Fruit fly (Drosophila melanogaster): Measurements from ENCODE around the gene CG15544.

Gene CG15544

dm6 chr3R:30840741-30841140 lies 13.1 kb downstream of the CG15544 start:
- no peak for TF ChIP-seq CG17612 (GFP tag; IDR thresholded peaks at IDR 0.05)
- TF ChIP-seq aop (GFP tag; IDR thresholded peaks at IDR 0.05) = no peak
- TF ChIP-seq yki (optimal IDR thresholded peaks at IDR 0.05) = no peak
- TF ChIP-seq CG6175 (GFP tag; IDR thresholded peaks at IDR 0.05) = no peak
- no peak for TF ChIP-seq lmd (GFP tag; IDR thresholded peaks at IDR 0.05)
- TF ChIP-seq ac (GFP tag; optimal IDR thresholded peaks at IDR 0.05) = no peak
- TF ChIP-seq PHDP (tag; optimal IDR thresholded peaks at IDR 0.05) = no peak
- TF ChIP-seq CG30403 (GFP tag; optimal IDR thresholded peaks at IDR 0.05) = no peak
- TF ChIP-seq NC2β (GFP tag; optimal IDR thresholded peaks at IDR 0.05) = no peak
- TF ChIP-seq Neu2 (GFP tag; optimal IDR thresholded peaks at IDR 0.05; ENCODE audit: borderline replicate concordance) = no peak
- no peak for TF ChIP-seq Dip3 (GFP tag; optimal IDR thresholded peaks at IDR 0.05)

dm6 chr3R:30842199-30842598 lies 14.6 kb downstream of the CG15544 start:
- TF ChIP-seq bsh (GFP tag; optimal IDR thresholded peaks at IDR 0.05) (peak in 1 of 2 experiments; percentile 47), nom (GFP tag; optimal IDR thresholded peaks at IDR 0.05) (peak; percentile 57), D (optimal IDR thresholded peaks at IDR 0.05) (no peak), D (GFP tag; optimal IDR thresholded peaks at IDR 0.05) (no peak), dati (GFP tag; IDR thresholded peaks at IDR 0.05) (no peak), CHES-1-like (GFP tag; optimal IDR thresholded peaks at IDR 0.05) (no peak), CG13287 (GFP tag; IDR thresholded peaks at IDR 0.05; ENCODE audit: partially characterized antibody) (no peak), Sox100B (GFP tag; optimal IDR thresholded peaks at IDR 0.05) (no peak), CG12942 (GFP tag; optimal IDR thresholded peaks at IDR 0.05) (no peak), HLH4C (GFP tag; IDR thresholded peaks at IDR 0.05; ENCODE audit: partially characterized antibody) (no peak), CG11398 (GFP tag; optimal IDR thresholded peaks at IDR 0.05) (no peak)

- TF ChIP-seq nom (GFP tag; optimal IDR thresholded peaks at IDR 0.05) = peak; percentile 41
- TF ChIP-seq schlank (tag; optimal IDR thresholded peaks at IDR 0.05) = no peak
- peak; percentile 43 for TF ChIP-seq D19A (tag; optimal IDR thresholded peaks at IDR 0.05)
- peak; percentile 42 for TF ChIP-seq sens (GFP tag)
- TF ChIP-seq Ets65A (GFP tag) = peak; percentile 93
These were observed 15.2 kb downstream of the CG15544 start for dm6 chr3R:30842639-30843476.

dm6 chr3R:30843709-30844108 lies 16.1 kb downstream of the CG15544 start:
- no peak for TF ChIP-seq pzg (GFP tag; optimal IDR thresholded peaks at IDR 0.05)
- no peak for TF ChIP-seq vnd (GFP tag; IDR thresholded peaks at IDR 0.05; ENCODE audit: partially characterized antibody)
- TF ChIP-seq CG1529 (GFP tag; optimal IDR thresholded peaks at IDR 0.05) = no peak
- no peak for TF ChIP-seq CG10543 (GFP tag; optimal IDR thresholded peaks at IDR 0.05)
- TF ChIP-seq Bdp1 (GFP tag; optimal IDR thresholded peaks at IDR 0.05) = no peak
- TF ChIP-seq Ets65A (GFP tag) = peak; percentile 69

- TF ChIP-seq otp (GFP tag; IDR thresholded peaks at IDR 0.05) = no peak
- no peak for TF ChIP-seq tio (GFP tag; optimal IDR thresholded peaks at IDR 0.05)
- no peak for TF ChIP-seq CG10979 (tag; optimal IDR thresholded peaks at IDR 0.05)
- no peak for TF ChIP-seq Dip3 (GFP tag; optimal IDR thresholded peaks at IDR 0.05)
- no peak for TF ChIP-seq ase (GFP tag; IDR thresholded peaks at IDR 0.05)
- TF ChIP-seq cg (GFP tag; optimal IDR thresholded peaks at IDR 0.05) = no peak
- TF ChIP-seq CG17912 (GFP tag; optimal IDR thresholded peaks at IDR 0.05) = no peak
- no peak for TF ChIP-seq pb (GFP tag; optimal IDR thresholded peaks at IDR 0.05)
- TF ChIP-seq CG12236 (GFP tag; optimal IDR thresholded peaks at IDR 0.05) = no peak
- TF ChIP-seq Mes4 (GFP tag; optimal IDR thresholded peaks at IDR 0.05) = no peak
- TF ChIP-seq oc (tag; optimal IDR thresholded peaks at IDR 0.05) = no peak
- TF ChIP-seq gsb-n (tag; optimal IDR thresholded peaks at IDR 0.05) = no peak
- TF ChIP-seq CG10267 (tag; optimal IDR thresholded peaks at IDR 0.05) = no peak
- no peak for TF ChIP-seq vvl (GFP tag; IDR thresholded peaks at IDR 0.05)
- no peak for TF ChIP-seq CG18262 (tag; optimal IDR thresholded peaks at IDR 0.05)
- TF ChIP-seq en (GFP tag; optimal IDR thresholded peaks at IDR 0.05) = no peak
These were observed 16.8 kb downstream of the CG15544 start for dm6 chr3R:30844436-30844835.

Measured in whole organism, embryonic.